Worm (Caenorhabditis elegans) whole organism, young adult: ENCODE data around the gene lact-1.

Source experiments
- F23B12.7 ChIP-seq: sonication (generic microtip); optimal IDR thresholded peaks from 2 replicates; lab custom pipeline; 2017; ENCODE audit warnings: missing genetic modification characterization, mild to moderate bottlenecking, missing compliant biosample characterization, antibody characterized with exemption, moderate library complexity; ENCODE audit not compliant: insufficient read depth
- F37B4.10 ChIP-seq: fragments of 200-800 bp; sonication (Bioruptor generic); IDR thresholded peaks from 2 replicates; pipeline ENCODE4 v1.3.6; 2022; ENCODE audit warnings: missing genetic modification characterization, missing compliant biosample characterization
- F57A8.1 ChIP-seq: fragments of 200-800 bp; sonication (Bioruptor generic); optimal IDR thresholded peaks from 2 replicates; lab custom pipeline; 2018; ENCODE audit warnings: mild to moderate bottlenecking, missing genetic modification characterization, moderate library complexity, missing compliant biosample characterization
- K12H6.12 ChIP-seq: fragments of 200-800 bp; sonication (Bioruptor generic); optimal IDR thresholded peaks from 2 replicates; lab custom pipeline; 2018; ENCODE audit warnings: mild to moderate bottlenecking, missing genetic modification characterization, missing compliant biosample characterization
- T07F8.4 ChIP-seq: sonication (generic microtip); optimal IDR thresholded peaks from 2 replicates; lab custom pipeline; 2016; ENCODE audit warnings: mild to moderate bottlenecking, missing genetic modification characterization, moderate library complexity, missing compliant biosample characterization
- aptf-3 ChIP-seq: fragments of 200-800 bp; sonication (Bioruptor generic); IDR thresholded peaks from 2 replicates; pipeline ENCODE4 v1.3.6; 2022; ENCODE audit warnings: missing genetic modification characterization, missing compliant biosample characterization
- athp-1 ChIP-seq: sonication (generic microtip); optimal IDR thresholded peaks from 2 replicates; lab custom pipeline; 2017; ENCODE audit warnings: mild to moderate bottlenecking, missing genetic modification characterization, missing compliant biosample characterization
- bed-2 ChIP-seq: fragments of 200-800 bp; sonication (Bioruptor generic); IDR thresholded peaks from 2 replicates; pipeline ENCODE4 v1.3.6; 2022; ENCODE audit warnings: missing genetic modification reagents, missing genetic modification characterization, missing compliant biosample characterization
- ceh-100 ChIP-seq: fragments of 200-800 bp; sonication (Bioruptor generic); IDR thresholded peaks from 2 replicates; pipeline ENCODE4 v1.3.6; 2022; ENCODE audit warnings: missing genetic modification reagents, missing genetic modification characterization, missing compliant biosample characterization
- ceh-58 ChIP-seq: fragments of 200-800 bp; sonication (Bioruptor generic); IDR thresholded peaks from 2 replicates; pipeline ENCODE4 v1.3.6; 2022; ENCODE audit warnings: missing genetic modification characterization, missing compliant biosample characterization
- egl-18 ChIP-seq: fragments of 200-800 bp; sonication (Bioruptor generic); IDR thresholded peaks from 2 replicates; pipeline ENCODE4 v1.3.6; 2022; ENCODE audit warnings: missing genetic modification reagents, missing genetic modification characterization, missing compliant biosample characterization
- egrh-3 ChIP-seq: fragments of 200-800 bp; sonication (Bioruptor generic); IDR thresholded peaks from 2 replicates; pipeline ENCODE4 v1.3.6; 2022; ENCODE audit warnings: missing genetic modification reagents, missing genetic modification characterization, missing compliant biosample characterization
- ekl-4 ChIP-seq: fragments of 200-800 bp; sonication (Bioruptor generic); IDR thresholded peaks from 2 replicates; pipeline ENCODE4 v1.3.6; 2022; ENCODE audit warnings: missing genetic modification reagents, missing genetic modification characterization, missing compliant biosample characterization
- him-1 ChIP-seq: sonication (generic microtip); optimal IDR thresholded peaks from 2 replicates; lab custom pipeline; 2016; ENCODE audit warnings: missing genotype, missing genetic modification reagents, missing genetic modification characterization, missing compliant biosample characterization
- hlh-12 ChIP-seq: sonication (generic microtip); optimal IDR thresholded peaks from 2 replicates; lab custom pipeline; 2016; ENCODE audit warnings: missing genetic modification characterization, missing compliant biosample characterization
- hmg-1.2 ChIP-seq: fragments of 200-800 bp; sonication (Bioruptor generic); IDR thresholded peaks from 2 replicates; pipeline ENCODE4 v1.3.6; 2022; ENCODE audit warnings: missing genetic modification reagents, missing genetic modification characterization, missing compliant biosample characterization
- let-526 ChIP-seq: fragments of 200-800 bp; sonication (Bioruptor generic); IDR thresholded peaks from 2 replicates; pipeline ENCODE4 v1.3.6; 2022; ENCODE audit warnings: missing genetic modification reagents, missing genetic modification characterization, missing compliant biosample characterization
- lin-26 ChIP-seq: fragments of 200-800 bp; sonication (Bioruptor generic); IDR thresholded peaks from 2 replicates; pipeline ENCODE4 v1.3.6; 2022; ENCODE audit warnings: missing genetic modification reagents, missing genetic modification characterization, missing compliant biosample characterization
- lin-35 ChIP-seq, 3 experiments: fragments of 150-350 bp in 2 of 3; sonication (generic microtip) in 1 of 3; optimal IDR thresholded peaks; 2 replicates each; lab custom pipeline; 2014 to 2018; ENCODE audit warnings: missing biosample characterization in 3 of 3, missing genetic modification characterization in 3 of 3, missing genetic modification reagents in 3 of 3
- lin-54 ChIP-seq: fragments of 200-800 bp; sonication (Bioruptor generic); optimal IDR thresholded peaks from 2 replicates; lab custom pipeline; 2018; ENCODE audit warnings: mild to moderate bottlenecking, missing genetic modification characterization, missing compliant biosample characterization
- lsl-1 ChIP-seq: fragments of 200-800 bp; sonication (Bioruptor generic); optimal IDR thresholded peaks from 2 replicates; lab custom pipeline; 2018; ENCODE audit warnings: mild to moderate bottlenecking, missing genetic modification characterization, moderate library complexity, missing compliant biosample characterization
- madf-3 ChIP-seq: fragments of 200-800 bp; sonication (Bioruptor generic); IDR thresholded peaks from 2 replicates; pipeline ENCODE4 v1.3.6; 2022; ENCODE audit warnings: missing genetic modification reagents, missing genetic modification characterization, missing compliant biosample characterization
- mel-28 ChIP-seq: sonication (generic microtip); optimal IDR thresholded peaks from 2 replicates; lab custom pipeline; 2016; ENCODE audit warnings: borderline replicate concordance, mild to moderate bottlenecking, missing genetic modification characterization, missing compliant biosample characterization
- nfya-2 ChIP-seq: fragments of 200-800 bp; sonication (Bioruptor generic); IDR thresholded peaks from 2 replicates; pipeline ENCODE4 v1.3.6; 2022; ENCODE audit warnings: missing genetic modification reagents, missing genetic modification characterization, missing compliant biosample characterization
- rec-8 ChIP-seq, 2 experiments: sonication (generic microtip); optimal IDR thresholded peaks; 2 replicates each; lab custom pipeline; 2016; ENCODE audit warnings: mild to moderate bottlenecking in 2 of 2, missing genetic modification characterization in 2 of 2, missing genetic modification reagents in 2 of 2, missing genotype in 2 of 2, missing biosample characterization in 1 of 2, missing compliant biosample characterization in 1 of 2, moderate library complexity in 1 of 2
- sea-2 ChIP-seq: fragments of 200-800 bp; sonication (Bioruptor generic); IDR thresholded peaks from 2 replicates; pipeline ENCODE4 v1.3.6; 2022; ENCODE audit warnings: missing genetic modification characterization, missing compliant biosample characterization
- snpc-3.4 ChIP-seq: sonication (generic microtip); optimal IDR thresholded peaks from 2 replicates; lab custom pipeline; 2017; ENCODE audit warnings: missing genetic modification characterization, mild to moderate bottlenecking, missing compliant biosample characterization, antibody characterized with exemption, moderate library complexity, missing genotype, missing genetic modification reagents
- somi-1 ChIP-seq: fragments of 200-800 bp; sonication (Bioruptor generic); optimal IDR thresholded peaks from 2 replicates; lab custom pipeline; 2018; ENCODE audit warnings: mild to moderate bottlenecking, missing genetic modification characterization, missing compliant biosample characterization
- tlf-1 ChIP-seq: fragments of 200-800 bp; sonication (Bioruptor generic); optimal IDR thresholded peaks from 2 replicates; lab custom pipeline; 2018; ENCODE audit warnings: mild to moderate bottlenecking, missing genetic modification characterization, missing compliant biosample characterization
- zfh-2 ChIP-seq: fragments of 200-800 bp; sonication (Bioruptor generic); conservative IDR thresholded peaks from 2 replicates; pipeline ENCODE4 v1.3.6; 2022; ENCODE audit warnings: missing genetic modification reagents, missing genetic modification characterization, missing compliant biosample characterization
- ztf-18 ChIP-seq: sonication (generic microtip); optimal IDR thresholded peaks from 2 replicates; lab custom pipeline; 2016; ENCODE audit warnings: missing genotype, mild to moderate bottlenecking, missing genetic modification characterization, missing compliant biosample characterization
- ztf-28 ChIP-seq: fragments of 200-800 bp; sonication (Bioruptor generic); IDR thresholded peaks from 2 replicates; pipeline ENCODE4 v1.3.6; 2022; ENCODE audit warnings: missing genetic modification reagents, missing genetic modification characterization, missing compliant biosample characterization

Gene lact-1

DNA sequence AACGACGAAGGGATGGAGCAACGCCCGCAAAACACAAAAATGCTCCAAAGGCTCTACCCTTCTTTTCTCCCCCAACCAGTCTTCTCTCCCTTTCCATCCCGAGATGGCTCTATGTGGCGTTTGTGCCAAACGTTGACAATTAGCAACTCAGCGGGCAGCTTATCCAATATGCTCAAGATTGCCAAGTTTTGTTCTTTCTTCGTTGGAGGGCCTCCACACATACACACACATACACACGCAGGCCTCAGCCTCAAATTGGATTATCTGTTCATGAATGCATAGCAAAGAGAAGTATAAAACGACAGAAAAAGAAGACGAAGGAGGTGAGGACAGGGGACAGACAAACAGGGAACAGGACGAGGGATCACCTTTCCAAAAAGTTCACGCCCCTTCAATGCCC lies 21.2 kb upstream of the lact-1 start:
- TF ChIP-seq ceh-100 (GFP tag; lab: Robert Waterston, UW) (no peak), ztf-18 (tag; lab: Kevin White, UChicago) (no peak), egl-18 (GFP tag; lab: Robert Waterston, UW) (no peak), T07F8.4 (tag; lab: Kevin White, UChicago) (no peak), ekl-4 (GFP tag; lab: Robert Waterston, UW) (no peak), egrh-3 (GFP tag; lab: Robert Waterston, UW) (no peak), snpc-3.4 (no peak), K12H6.12 (peak; percentile 3), F23B12.7 (tag; lab: Kevin White, UChicago) (no peak), athp-1 (no peak), lin-35 (GFP tag; optimal IDR thresholded peaks at IDR 0.05; lab: Kevin White, UChicago) (no peak), mel-28 (tag; lab: Kevin White, UChicago) (no peak), zfh-2 (peak; percentile 52), somi-1 (no peak)
- TF ChIP-seq, all 124 proteins: peak for 2

DNA sequence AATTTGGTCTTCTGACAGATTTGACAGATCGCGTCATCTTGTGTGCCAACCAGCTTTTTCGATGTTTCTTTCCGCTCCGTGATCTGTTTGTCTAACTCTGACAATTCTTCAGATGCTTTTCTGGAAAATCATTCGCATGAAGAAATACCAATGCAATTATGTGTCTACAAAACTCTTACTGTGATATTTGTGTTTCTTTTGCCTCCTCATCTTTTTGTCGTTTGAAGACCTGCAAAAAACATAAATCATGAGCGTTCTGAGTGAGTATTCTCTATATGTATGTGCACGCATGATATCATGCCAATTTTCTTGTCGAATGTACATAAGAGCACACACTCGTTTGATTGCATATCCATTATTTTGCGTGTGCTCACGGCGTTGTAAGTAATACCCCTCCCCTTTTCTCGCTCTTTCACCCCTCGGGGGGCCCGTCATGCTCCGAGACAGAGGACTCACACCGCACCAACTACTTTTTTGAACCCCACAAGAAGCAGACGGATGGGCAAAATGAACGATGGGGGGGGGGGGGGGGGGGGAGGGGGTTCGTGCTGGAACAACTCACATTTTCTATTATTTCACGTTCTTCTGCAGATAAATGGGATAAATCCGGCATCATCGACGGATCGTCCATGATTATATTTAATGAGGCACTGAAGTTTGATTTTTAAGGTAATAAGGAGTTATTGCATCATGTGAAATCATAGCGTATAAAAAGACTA lies 19.7 kb upstream of the lact-1 start, which contains the start of gene unc-10:
unc-10 (minus strand) TSS at position 652 of the 719 bp plus-strand sequence.
- peak; percentile 71 for TF ChIP-seq zfh-2
- TF ChIP-seq him-1 (tag; lab: Kevin White, UChicago) = no peak
- no peak for TF ChIP-seq ztf-18 (tag; lab: Kevin White, UChicago)
- TF ChIP-seq egrh-3 (GFP tag; lab: Robert Waterston, UW) = peak; percentile 40; the same call in 1 of the 2 replicates

DNA sequence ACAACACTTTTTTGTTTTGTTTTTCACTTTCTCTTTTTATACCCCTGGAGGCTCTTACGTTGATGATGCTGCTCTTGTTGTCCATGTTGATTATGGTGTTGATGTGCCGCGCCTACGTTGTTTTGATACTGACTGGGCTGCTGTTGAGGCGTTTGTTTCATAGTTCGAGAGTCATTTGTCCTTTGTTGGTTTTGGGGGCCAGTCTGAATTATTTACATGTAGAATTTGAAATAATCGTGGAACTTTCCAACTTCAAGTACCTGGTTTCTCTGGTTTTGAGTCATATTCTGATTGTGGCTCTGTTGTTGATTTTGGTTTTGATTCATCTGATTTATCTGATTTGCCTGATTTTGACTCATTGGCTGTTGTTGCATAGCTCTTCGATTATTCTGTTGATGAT lies 17.9 kb upstream of the lact-1 start:
- TF ChIP-seq F57A8.1 (GFP tag; lab: Kevin White, UChicago) (no peak), let-526 (GFP tag; lab: Robert Waterston, UW) (no peak), tlf-1 (no peak), bed-2 (GFP tag; lab: Robert Waterston, UW) (no peak), lsl-1 (GFP tag; lab: Kevin White, UChicago) (no peak), nfya-2 (no peak), rec-8 (tag; optimal IDR thresholded peaks at IDR 0.05; lab: Kevin White, UChicago) (no peak), lin-26 (GFP tag; lab: Robert Waterston, UW) (no peak), ztf-28 (GFP tag; lab: Robert Waterston, UW) (no peak), ceh-58 (GFP tag; lab: Robert Waterston, UW) (no peak), hlh-12 (tag; lab: Kevin White, UChicago) (no peak), hmg-1.2 (no peak), aptf-3 (GFP tag; lab: Robert Waterston, UW) (no peak)

DNA sequence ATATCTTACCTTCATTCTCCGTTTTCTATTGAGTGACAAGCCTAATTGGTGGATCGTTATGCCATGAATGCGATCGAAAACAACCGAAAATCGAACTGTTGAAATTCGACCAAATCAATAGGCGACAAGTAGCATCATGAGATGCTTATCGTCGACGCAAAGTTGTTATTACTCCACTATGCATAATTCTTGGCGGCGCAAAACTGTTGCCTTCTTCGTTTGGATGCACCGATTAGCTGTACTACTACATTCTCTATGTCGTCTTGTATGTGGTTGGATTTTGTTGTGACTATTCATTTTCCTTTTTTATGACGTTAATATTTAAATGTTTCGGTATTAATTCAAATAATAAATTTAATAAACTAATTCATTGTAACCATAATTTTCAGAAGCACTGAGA lies 11.8 kb upstream of the lact-1 start, which contains the start of gene F46H5.11:
F46H5.11 (minus strand) TSS at position 101 of the 400 bp plus-strand sequence.
- TF ChIP-seq lin-54 (GFP tag; lab: Kevin White, UChicago) = no peak
- no peak for TF ChIP-seq F37B4.10 (GFP tag; lab: Robert Waterston, UW)
- TF ChIP-seq zfh-2 = no peak
- no peak for TF ChIP-seq madf-3
- TF ChIP-seq sea-2 (GFP tag; lab: Robert Waterston, UW) = no peak
